Worm (Caenorhabditis elegans) whole organism, midembryonic: Measurements from ENCODE around the gene D1046.18.

ENCODE experiments used
- T22C8.4 ChIP-seq: fragments of 200-800 bp; sonication (Bioruptor generic); IDR thresholded peaks from 2 replicates; pipeline ENCODE4 v1.3.6; 2022; ENCODE audit warnings: missing genetic modification characterization, missing compliant biosample characterization
- cog-1 ChIP-seq: sonication (generic microtip); optimal IDR thresholded peaks from 2 replicates; lab custom pipeline; 2016; ENCODE audit warnings: missing genetic modification characterization, missing compliant biosample characterization
- flt-1 ChIP-seq: fragments of 200-800 bp; sonication (Bioruptor generic); IDR thresholded peaks from 2 replicates; pipeline ENCODE4 v1.3.6; 2022; ENCODE audit warnings: missing genetic modification characterization, missing compliant biosample characterization
- klf-2 ChIP-seq: fragments of 200-800 bp; sonication (Bioruptor generic); conservative IDR thresholded peaks from 2 replicates; pipeline ENCODE4 v1.3.6; 2022; ENCODE audit warnings: missing genetic modification reagents, missing genetic modification characterization, missing compliant biosample characterization
- med-1 ChIP-seq: sonication (generic microtip); optimal IDR thresholded peaks from 2 replicates; lab custom pipeline; 2017; ENCODE audit warnings: missing genetic modification characterization, mild to moderate bottlenecking, missing compliant biosample characterization, antibody characterized with exemption, missing genetic modification reagents; ENCODE audit not compliant: insufficient read depth
- ref-1 ChIP-seq: fragments of 200-800 bp; sonication (Bioruptor generic); conservative IDR thresholded peaks from 2 replicates; pipeline ENCODE4 v1.3.6; 2022; ENCODE audit warnings: missing genetic modification reagents, missing genetic modification characterization, missing compliant biosample characterization
- tab-1 ChIP-seq: fragments of 200-800 bp; sonication (Bioruptor generic); IDR thresholded peaks from 2 replicates; pipeline ENCODE4 v1.3.6; 2022; ENCODE audit warnings: missing genetic modification characterization, missing compliant biosample characterization
- ztf-23 ChIP-seq: fragments of 200-800 bp; sonication (Bioruptor generic); IDR thresholded peaks from 2 replicates; pipeline ENCODE4 v1.3.6; 2022; ENCODE audit warnings: missing genetic modification reagents, missing genetic modification characterization, missing compliant biosample characterization
- ztf-29 ChIP-seq: fragments of 200-800 bp; sonication (Bioruptor generic); IDR thresholded peaks from 2 replicates; pipeline ENCODE4 v1.3.6; 2022; ENCODE audit warnings: missing genetic modification reagents, missing genetic modification characterization, missing compliant biosample characterization

D1046.18 gene

ce11 chrIV:8956189-8956588, 26.1 kb downstream of the D1046.18 start, which contains the start of gene tpra-1:
Gene tpra-1 (plus strand): TSS chrIV:8956489.
- TF ChIP-seq cog-1 (tag; lab: Kevin White, UChicago): no peak

DNA sequence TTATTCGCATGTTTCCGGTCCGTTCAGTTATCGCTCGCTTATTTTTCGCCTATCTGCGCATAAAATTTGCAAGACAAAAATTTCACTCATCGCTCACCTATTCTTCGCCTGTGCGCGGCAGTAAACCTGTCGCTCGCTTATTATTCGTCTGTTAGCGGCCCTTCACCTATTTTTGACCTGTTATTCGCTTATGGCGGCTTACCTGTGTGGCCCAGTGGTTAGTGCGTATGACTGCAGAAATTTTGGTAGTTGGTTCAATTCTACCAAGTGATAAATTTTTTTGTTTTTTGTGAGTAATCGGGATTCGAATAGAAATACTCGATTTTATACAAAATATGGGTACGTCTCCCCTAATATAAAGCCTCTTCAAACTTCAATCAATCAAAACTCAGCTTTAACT, 34.0 kb downstream of the D1046.18 start:
- TF ChIP-seq ztf-29 (GFP tag; lab: Robert Waterston, UW): peak; percentile 88
- TF ChIP-seq tab-1 (GFP tag; lab: Robert Waterston, UW): peak; percentile 90
- peak; percentile 72 for TF ChIP-seq ref-1 (GFP tag; lab: Robert Waterston, UW)
- TF ChIP-seq klf-2 (GFP tag; lab: Robert Waterston, UW): peak; percentile 82
- peak; percentile 82 for TF ChIP-seq ztf-23 (GFP tag; lab: Robert Waterston, UW)
- peak; percentile 79 for TF ChIP-seq T22C8.4 (GFP tag; lab: Robert Waterston, UW)

- TF ChIP-seq T22C8.4 (GFP tag; lab: Robert Waterston, UW) (no peak), flt-1 (no peak), cog-1 (tag; lab: Kevin White, UChicago) (no peak), med-1 (GFP tag; lab: Kevin White, UChicago) (no peak), ref-1 (GFP tag; lab: Robert Waterston, UW) (no peak), tab-1 (GFP tag; lab: Robert Waterston, UW) (no peak), ztf-23 (GFP tag; lab: Robert Waterston, UW) (no peak), klf-2 (GFP tag; lab: Robert Waterston, UW) (no peak), ztf-29 (GFP tag; lab: Robert Waterston, UW) (no peak)
These were observed 35.8 kb downstream of the D1046.18 start, which contains the start of gene C53B4.2 for ce11 chrIV:8965883-8966282. Gene C53B4.2 (plus strand): TSS chrIV:8966183.

DNA sequence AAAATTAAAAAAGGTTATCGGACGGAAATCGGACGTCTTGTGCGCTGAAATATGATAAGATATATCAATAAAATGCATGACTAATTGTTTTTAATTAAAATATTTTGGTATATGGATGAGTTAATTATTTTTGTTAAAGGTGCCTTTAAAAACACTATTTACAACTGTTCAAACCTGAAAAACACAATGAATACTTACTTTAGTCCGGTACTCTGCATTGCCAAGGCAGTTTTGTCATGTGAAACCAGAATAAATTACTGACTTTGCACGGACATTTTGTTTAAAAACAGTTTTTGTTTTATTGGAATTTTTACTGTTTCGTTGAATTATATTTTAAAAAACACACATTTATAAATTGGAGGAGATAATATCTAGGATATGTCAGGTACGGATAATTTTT, 37.9 kb downstream of the D1046.18 start, which contains the start of gene suex-2:
Gene suex-2 (plus strand): TSS at position 301 of the 400 bp plus-strand sequence.
- TF ChIP-seq flt-1: no peak
- no peak for TF ChIP-seq ztf-23 (GFP tag; lab: Robert Waterston, UW)
- TF ChIP-seq klf-2 (GFP tag; lab: Robert Waterston, UW): no peak
- no peak for TF ChIP-seq ref-1 (GFP tag; lab: Robert Waterston, UW)
- no peak for TF ChIP-seq ztf-29 (GFP tag; lab: Robert Waterston, UW)
- no peak for TF ChIP-seq med-1 (GFP tag; lab: Kevin White, UChicago)
- TF ChIP-seq tab-1 (GFP tag; lab: Robert Waterston, UW): no peak
- no peak for TF ChIP-seq T22C8.4 (GFP tag; lab: Robert Waterston, UW)
- TF ChIP-seq cog-1 (tag; lab: Kevin White, UChicago): no peak

ce11 chrIV:8973249-8973958, 43.4 kb downstream of the D1046.18 start, which contains the start of gene C53B4.3:
Gene C53B4.3 (minus strand): TSS chrIV:8973712.
- TF ChIP-seq ref-1 (GFP tag; lab: Robert Waterston, UW) (0 out of 2 replicates have a peak, but pooled peaks have one; percentile 27), flt-1 (peak; percentile 73), tab-1 (GFP tag; lab: Robert Waterston, UW) (no peak), ztf-23 (GFP tag; lab: Robert Waterston, UW) (peak; percentile 61; the same call in 1 of the 2 replicates)

- TF ChIP-seq klf-2 (GFP tag; lab: Robert Waterston, UW) (no peak), cog-1 (tag; lab: Kevin White, UChicago) (no peak), tab-1 (GFP tag; lab: Robert Waterston, UW) (no peak)
These were observed 44.7 kb downstream of the D1046.18 start for ce11 chrIV:8974543-8975330.

DNA sequence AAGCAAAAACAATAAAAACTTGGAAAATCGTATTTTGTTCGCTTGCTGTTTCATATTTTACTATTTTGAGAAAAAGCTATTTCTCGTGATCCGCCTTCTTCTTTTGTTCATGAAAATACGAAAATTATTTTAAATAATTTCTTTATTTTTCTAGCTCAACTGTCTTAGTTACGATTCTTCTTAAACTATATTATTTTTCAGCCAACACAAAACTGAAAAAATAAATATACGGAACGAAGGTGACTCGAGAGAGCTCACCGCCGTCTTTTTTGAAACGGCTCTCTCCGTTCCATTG, 45.2 kb downstream of the D1046.18 start, which contains the start of gene pdzd-8:
Gene pdzd-8 (plus strand): TSS at position 196 of the 295 bp plus-strand sequence.
- TF ChIP-seq klf-2 (GFP tag; lab: Robert Waterston, UW): no peak
- TF ChIP-seq ztf-23 (GFP tag; lab: Robert Waterston, UW): no peak
- TF ChIP-seq med-1 (GFP tag; lab: Kevin White, UChicago): no peak
- TF ChIP-seq ref-1 (GFP tag; lab: Robert Waterston, UW): no peak
- TF ChIP-seq tab-1 (GFP tag; lab: Robert Waterston, UW): no peak
- no peak for TF ChIP-seq T22C8.4 (GFP tag; lab: Robert Waterston, UW)
- TF ChIP-seq cog-1 (tag; lab: Kevin White, UChicago): no peak
- TF ChIP-seq ztf-29 (GFP tag; lab: Robert Waterston, UW): no peak
- TF ChIP-seq flt-1: no peak

DNA sequence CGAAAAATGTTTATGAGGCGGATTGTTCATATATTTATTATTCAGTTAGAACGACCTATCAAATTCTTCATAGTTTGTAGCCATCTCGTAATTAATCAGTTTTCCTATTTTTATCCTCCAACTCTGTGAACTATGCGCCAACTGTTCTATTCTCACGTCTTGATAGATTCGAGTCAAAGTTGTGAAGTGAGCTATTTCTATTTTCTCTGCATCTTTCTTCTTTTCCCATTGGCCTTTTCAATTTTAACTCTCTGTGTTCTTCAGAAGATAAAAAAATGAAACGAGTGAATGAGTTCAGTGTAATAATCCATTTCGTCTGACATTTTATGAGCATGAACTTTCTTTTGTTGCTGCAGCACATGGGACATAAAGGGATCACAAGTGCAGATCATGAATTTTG, 48.0 kb downstream of the D1046.18 start:
- TF ChIP-seq T22C8.4 (GFP tag; lab: Robert Waterston, UW) (no peak), tab-1 (GFP tag; lab: Robert Waterston, UW) (no peak), ref-1 (GFP tag; lab: Robert Waterston, UW) (no peak), med-1 (GFP tag; lab: Kevin White, UChicago) (no peak), ztf-29 (GFP tag; lab: Robert Waterston, UW) (no peak), klf-2 (GFP tag; lab: Robert Waterston, UW) (no peak), ztf-23 (GFP tag; lab: Robert Waterston, UW) (no peak), flt-1 (no peak), cog-1 (tag; lab: Kevin White, UChicago) (no peak)

DNA sequence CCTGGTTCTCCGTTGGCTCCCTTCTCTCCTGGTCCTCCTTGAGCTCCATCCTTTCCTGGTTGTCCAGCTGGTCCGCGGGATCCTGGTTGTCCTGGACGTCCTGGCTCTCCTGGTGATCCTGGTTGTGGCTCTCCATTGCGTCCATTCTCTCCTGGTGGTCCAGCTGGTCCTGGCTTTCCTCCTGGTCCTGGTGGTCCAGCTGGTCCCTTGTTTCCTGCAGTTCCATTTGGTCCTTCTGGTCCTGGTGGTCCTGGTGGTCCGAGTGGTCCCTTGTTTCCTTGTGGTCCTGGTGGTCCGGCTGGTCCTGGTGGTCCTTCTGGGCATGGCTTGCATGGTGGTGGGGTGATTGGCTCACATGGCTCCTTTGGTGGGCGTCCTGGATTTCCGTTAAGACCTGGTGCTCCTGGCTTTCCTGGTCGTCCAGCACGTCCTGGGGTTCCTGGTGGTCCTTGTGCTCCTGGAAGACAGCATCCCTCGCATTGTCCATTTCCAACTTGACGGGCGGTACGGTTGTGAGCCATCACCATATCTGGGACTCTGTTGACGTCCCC, 49.1 kb downstream of the D1046.18 start:
- TF ChIP-seq ztf-23 (GFP tag; lab: Robert Waterston, UW) (no peak), med-1 (GFP tag; lab: Kevin White, UChicago) (no peak), flt-1 (no peak), ztf-29 (GFP tag; lab: Robert Waterston, UW) (no peak), T22C8.4 (GFP tag; lab: Robert Waterston, UW) (no peak), tab-1 (GFP tag; lab: Robert Waterston, UW) (no peak), klf-2 (GFP tag; lab: Robert Waterston, UW) (no peak), ref-1 (GFP tag; lab: Robert Waterston, UW) (no peak), cog-1 (tag; lab: Kevin White, UChicago) (no peak)
